Worm (Caenorhabditis elegans): ENCODE data around the gene bath-15.

Gene bath-15

DNA sequence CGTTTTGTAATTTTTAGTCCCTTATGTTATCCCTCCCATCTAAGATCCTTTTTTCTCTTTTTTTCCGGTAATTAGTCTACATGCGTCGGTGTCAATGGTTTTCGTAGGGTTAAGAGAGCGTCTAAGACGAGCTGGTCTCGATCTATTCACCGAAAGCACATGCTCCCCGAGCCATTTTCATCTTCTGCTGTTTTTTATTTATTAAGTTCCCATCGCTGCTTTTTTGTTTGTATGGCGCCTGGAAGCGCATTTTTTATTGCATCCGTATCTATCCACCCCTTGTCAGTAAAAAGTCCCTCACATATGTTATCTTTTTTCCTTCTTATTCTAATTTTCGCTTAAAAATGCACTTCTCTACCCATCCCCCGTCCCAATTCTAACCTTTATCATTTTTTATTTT is 39.0 kb downstream of the bath-15 start (continued):
- TF ChIP-seq pbrm-1 (GFP tag; IDR thresholded peaks at IDR 0.05) (0 out of 2 replicates have a peak, but pooled peaks have one; percentile 15), egl-44 (GFP tag; IDR thresholded peaks at IDR 0.05) (no peak), ceh-100 (GFP tag; IDR thresholded peaks at IDR 0.05) (no peak), mcd-1 (GFP tag; IDR thresholded peaks at IDR 0.05) (peak; percentile 25; the same call in 1 of the 2 replicates), ceh-58 (GFP tag; IDR thresholded peaks at IDR 0.05) (0 out of 2 replicates have a peak, but pooled peaks have one; percentile 45), atf-7 (tag; optimal IDR thresholded peaks at IDR 0.05) (no peak), egl-18 (GFP tag; IDR thresholded peaks at IDR 0.05) (no peak)

DNA sequence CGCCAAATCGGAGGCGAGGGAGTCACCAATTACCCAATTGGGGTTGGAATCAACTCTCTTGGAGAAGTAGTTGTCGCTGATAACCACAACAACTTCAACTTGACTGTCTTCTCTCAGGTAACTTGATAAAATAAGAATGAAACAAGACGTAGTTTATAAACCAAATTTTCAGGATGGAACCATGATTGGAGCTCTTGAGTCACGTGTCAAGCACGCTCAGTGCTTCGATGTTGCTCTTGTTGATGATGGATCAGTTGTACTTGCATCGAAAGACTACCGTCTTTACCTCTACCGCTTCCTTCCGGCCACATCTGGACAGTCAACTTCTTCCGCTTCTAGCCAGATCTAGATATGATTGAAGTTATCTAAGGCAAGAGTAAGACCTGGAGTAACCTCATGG is 39.8 kb downstream of the bath-15 start:
- no peak for TF ChIP-seq madf-10 (tag; optimal IDR thresholded peaks at IDR 0.05)
- TF ChIP-seq B0035.1 (tag; optimal IDR thresholded peaks at IDR 0.05): no peak
- TF ChIP-seq F22D6.2 (tag; optimal IDR thresholded peaks at IDR 0.05): no peak
- TF ChIP-seq unc-130 (GFP tag; optimal IDR thresholded peaks at IDR 0.05): no peak
- TF ChIP-seq lin-40 (tag; optimal IDR thresholded peaks at IDR 0.05): no peak
- peak; percentile 16; the same call in 1 of the 2 replicates for TF ChIP-seq madf-6 (GFP tag; IDR thresholded peaks at IDR 0.05)
- no peak for TF ChIP-seq B0261.1 (tag; optimal IDR thresholded peaks at IDR 0.05)
- TF ChIP-seq snpc-1.3 (tag; optimal IDR thresholded peaks at IDR 0.05; ENCODE audit: insufficient read depth): no peak

DNA sequence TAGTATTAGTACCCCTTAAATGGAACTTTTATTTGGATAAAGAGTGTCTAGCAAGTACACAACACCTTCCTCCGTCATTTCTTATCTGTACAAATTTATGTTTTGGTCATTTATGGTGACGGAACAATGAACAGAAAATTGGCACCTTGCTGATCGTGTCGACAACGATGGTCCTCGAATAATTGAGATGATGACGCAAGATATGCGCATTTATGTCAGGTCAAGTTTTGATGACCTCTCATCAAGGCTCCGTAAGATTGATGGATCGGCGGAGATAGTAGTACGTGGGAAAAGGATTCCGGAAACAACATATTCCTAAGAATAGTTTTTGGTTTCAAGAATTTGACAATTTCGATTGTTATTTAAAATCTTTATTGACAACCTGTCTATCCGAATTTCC is 41.7 kb downstream of the bath-15 start:
- no peak for TF ChIP-seq Y67H2A.10 (GFP tag; conservative IDR thresholded peaks at IDR 0.05)
- no peak for TF ChIP-seq ama-1 (optimal IDR thresholded peaks at IDR 0.05)
- TF ChIP-seq ama-1 (GFP tag; optimal IDR thresholded peaks at IDR 0.05): no peak
- no peak for TF ChIP-seq ceh-27 (GFP tag; optimal IDR thresholded peaks at IDR 0.05)
- TF ChIP-seq unc-62 (GFP tag; optimal IDR thresholded peaks at IDR 0.05): peak; percentile 40
- no peak for TF ChIP-seq let-607 (tag; optimal IDR thresholded peaks at IDR 0.05)

DNA sequence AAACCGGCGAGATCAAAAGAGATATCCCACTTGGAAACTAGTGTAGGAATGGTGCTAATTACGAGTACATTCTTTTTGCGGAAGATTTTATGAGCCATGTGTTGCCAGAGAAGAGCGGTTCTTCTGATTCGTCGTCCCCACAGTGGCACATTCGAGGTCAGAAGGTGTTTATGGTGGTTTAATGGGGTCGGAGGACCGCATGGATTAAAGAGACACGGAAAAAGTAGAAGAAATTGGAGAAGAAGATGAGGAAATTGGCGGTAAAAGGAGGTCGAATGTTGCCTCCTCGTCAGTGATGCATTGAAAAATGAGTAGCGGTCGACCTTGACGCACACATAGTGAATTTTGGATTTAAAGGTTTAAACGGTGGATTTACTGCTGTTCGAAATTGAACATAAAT is 42.3 kb downstream of the bath-15 start:
- no peak for TF ChIP-seq egl-18 (GFP tag; IDR thresholded peaks at IDR 0.05)
- no peak for TF ChIP-seq rcor-1 (GFP tag; IDR thresholded peaks at IDR 0.05)
- TF ChIP-seq madf-8 (GFP tag; conservative IDR thresholded peaks at IDR 0.05): no peak
- no peak for TF ChIP-seq cebp-2 (GFP tag; IDR thresholded peaks at IDR 0.05)
- no peak for TF ChIP-seq rec-8 (tag; optimal IDR thresholded peaks at IDR 0.05)
- no peak for TF ChIP-seq lsy-27 (tag; optimal IDR thresholded peaks at IDR 0.05; ENCODE audit: borderline replicate concordance, insufficient read depth)
- no peak for TF ChIP-seq zfh-2 (GFP tag; conservative IDR thresholded peaks at IDR 0.05)
- peak; percentile 34; the same call in 1 of the 2 replicates for TF ChIP-seq cebp-1 (GFP tag; IDR thresholded peaks at IDR 0.05)
- no peak for TF ChIP-seq cebp-1 (tag; optimal IDR thresholded peaks at IDR 0.05)
- TF ChIP-seq nhr-80 (tag; optimal IDR thresholded peaks at IDR 0.05): no peak
- TF ChIP-seq gei-17 (GFP tag; optimal IDR thresholded peaks at IDR 0.05): no peak
- no peak for TF ChIP-seq him-1 (tag; optimal IDR thresholded peaks at IDR 0.05)
- peak; percentile 10 for TF ChIP-seq lin-54 (GFP tag; optimal IDR thresholded peaks at IDR 0.05)
- no peak for TF ChIP-seq T26A5.8 (tag; optimal IDR thresholded peaks at IDR 0.05)
- no peak for TF ChIP-seq K12H6.12 (tag; optimal IDR thresholded peaks at IDR 0.05)
- TF ChIP-seq hlh-26 (GFP tag; conservative IDR thresholded peaks at IDR 0.05): no peak
- TF ChIP-seq pha-4 (tag; optimal IDR thresholded peaks at IDR 0.05): no peak
- TF ChIP-seq tbp1 (GFP tag; optimal IDR thresholded peaks at IDR 0.05): no peak
- TF ChIP-seq T07F8.4 (tag; optimal IDR thresholded peaks at IDR 0.05): no peak
- TF ChIP-seq C17E4.6 (GFP tag; IDR thresholded peaks at IDR 0.05): no peak
- no peak for TF ChIP-seq mxl-1 (tag; optimal IDR thresholded peaks at IDR 0.05)
- TF ChIP-seq nfyb-1 (GFP tag; IDR thresholded peaks at IDR 0.05): no peak
- TF ChIP-seq ceh-58 (GFP tag; IDR thresholded peaks at IDR 0.05): no peak
- TF ChIP-seq ceh-27 (GFP tag; optimal IDR thresholded peaks at IDR 0.05): no peak
- peak; percentile 30 for TF ChIP-seq repo-1 (tag; optimal IDR thresholded peaks at IDR 0.05)
- no peak for TF ChIP-seq hrde-1 (tag; optimal IDR thresholded peaks at IDR 0.05; ENCODE audit: borderline replicate concordance)
- TF ChIP-seq F33H1.4 (GFP tag; IDR thresholded peaks at IDR 0.05): no peak

Data from whole organism, young adult.